Worm (Caenorhabditis elegans): ENCODE data around the gene Y48C3A.5.

Gene Y48C3A.5

ce11 chrII:13291406-13292124, 20.7 kb downstream of the Y48C3A.5 start:
- peak; percentile 48 for TF ChIP-seq gmeb-1 (tag; optimal IDR thresholded peaks at IDR 0.05)
- peak; percentile 74 for TF ChIP-seq egl-27 (tag; optimal IDR thresholded peaks at IDR 0.05)
- peak; percentile 91 for TF ChIP-seq nhr-21 (tag; optimal IDR thresholded peaks at IDR 0.05)
- no peak for TF ChIP-seq nhr-10 (tag; optimal IDR thresholded peaks at IDR 0.05)
- no peak for TF ChIP-seq peb-1 (tag; optimal IDR thresholded peaks at IDR 0.05)
- no peak for TF ChIP-seq crh-2 (tag; optimal IDR thresholded peaks at IDR 0.05)
- TF ChIP-seq dmd-4 (tag; optimal IDR thresholded peaks at IDR 0.05), result no peak
- peak; percentile 88 for TF ChIP-seq ceh-16 (tag; optimal IDR thresholded peaks at IDR 0.05)
- TF ChIP-seq C34F6.9 (tag; optimal IDR thresholded peaks at IDR 0.05), result peak; percentile 32
- TF ChIP-seq ztf-4 (tag; optimal IDR thresholded peaks at IDR 0.05), result peak; percentile 34
- TF ChIP-seq nhr-12 (tag; optimal IDR thresholded peaks at IDR 0.05), result no peak
- no peak for TF ChIP-seq unc-62 (GFP tag; optimal IDR thresholded peaks at IDR 0.05)
- peak; percentile 62 to 72 for TF ChIP-seq mdl-1 (tag; optimal IDR thresholded peaks at IDR 0.05)
- peak; percentile 76 for TF ChIP-seq F13H6.1 (tag; optimal IDR thresholded peaks at IDR 0.05)
- peak; percentile 84 for TF ChIP-seq blmp-1 (tag; optimal IDR thresholded peaks at IDR 0.05; ENCODE audit: insufficient read depth)
- TF ChIP-seq mab-5 (tag; optimal IDR thresholded peaks at IDR 0.05), result no peak
- peak; percentile 81 for TF ChIP-seq sma-9 (GFP tag; optimal IDR thresholded peaks at IDR 0.05)
- peak; percentile 6 for TF ChIP-seq sma-9 (tag; optimal IDR thresholded peaks at IDR 0.05)
- TF ChIP-seq snpc-4 (tag; optimal IDR thresholded peaks at IDR 0.05), result peak; percentile 18
- peak; percentile 19 for TF ChIP-seq fos-1 (tag; optimal IDR thresholded peaks at IDR 0.05)
- no peak for TF ChIP-seq lin-11 (tag; optimal IDR thresholded peaks at IDR 0.05)
- no peak for TF ChIP-seq elt-3 (tag; optimal IDR thresholded peaks at IDR 0.05)
- TF ChIP-seq sma-3 (GFP tag; optimal IDR thresholded peaks at IDR 0.05), result peak; percentile 92
- peak; percentile 66 for TF ChIP-seq sem-4 (tag; optimal IDR thresholded peaks at IDR 0.05)
- no peak for TF ChIP-seq lin-39 (tag; optimal IDR thresholded peaks at IDR 0.05)
- no peak for TF ChIP-seq nhr-11 (tag; optimal IDR thresholded peaks at IDR 0.05)
- no peak for TF ChIP-seq lin-13 (GFP tag; optimal IDR thresholded peaks at IDR 0.05)
- no peak for TF ChIP-seq aly-2 (tag; optimal IDR thresholded peaks at IDR 0.05)
- no peak for TF ChIP-seq zag-1 (tag; optimal IDR thresholded peaks at IDR 0.05)
- peak; percentile 81 for TF ChIP-seq ama-1 (optimal IDR thresholded peaks at IDR 0.05)
- no peak for TF ChIP-seq ceh-82 (tag; optimal IDR thresholded peaks at IDR 0.05)
- TF ChIP-seq nhr-6 (tag; optimal IDR thresholded peaks at IDR 0.05), result peak; percentile 40
- TF ChIP-seq nhr-25 (tag; optimal IDR thresholded peaks at IDR 0.05), result peak; percentile 94
- peak; percentile 60 for TF ChIP-seq nhr-129 (tag; optimal IDR thresholded peaks at IDR 0.05)
- no peak for TF ChIP-seq ztf-1 (GFP tag; conservative IDR thresholded peaks at IDR 0.05)
- TF ChIP-seq nhr-237 (tag; optimal IDR thresholded peaks at IDR 0.05), result no peak
- TF ChIP-seq Y55F3AM.14 (GFP tag; optimal IDR thresholded peaks at IDR 0.05), result peak; percentile 69
- peak; percentile 27 for TF ChIP-seq nhr-23 (tag; optimal IDR thresholded peaks at IDR 0.05)
- peak; percentile 3 to 60 for TF ChIP-seq lsy-2 (tag; optimal IDR thresholded peaks at IDR 0.05)

- no peak for TF ChIP-seq unc-62 (GFP tag; optimal IDR thresholded peaks at IDR 0.05)
- peak; percentile 37 for TF ChIP-seq blmp-1 (tag; optimal IDR thresholded peaks at IDR 0.05; ENCODE audit: insufficient read depth)
- TF ChIP-seq sem-4 (tag; optimal IDR thresholded peaks at IDR 0.05), result no peak
- TF ChIP-seq lsy-2 (tag; optimal IDR thresholded peaks at IDR 0.05), result peak in 1 of 2 experiments; percentile 40
- TF ChIP-seq ama-1 (optimal IDR thresholded peaks at IDR 0.05), result no peak
- no peak for TF ChIP-seq ztf-4 (tag; optimal IDR thresholded peaks at IDR 0.05)
- TF ChIP-seq nhr-237 (tag; optimal IDR thresholded peaks at IDR 0.05), result no peak
- TF ChIP-seq sma-3 (GFP tag; optimal IDR thresholded peaks at IDR 0.05), result peak; percentile 62
- no peak for TF ChIP-seq lin-11 (tag; optimal IDR thresholded peaks at IDR 0.05)
- TF ChIP-seq nhr-21 (tag; optimal IDR thresholded peaks at IDR 0.05), result peak; percentile 78
- TF ChIP-seq nhr-25 (tag; optimal IDR thresholded peaks at IDR 0.05), result no peak
- no peak for TF ChIP-seq lin-39 (tag; optimal IDR thresholded peaks at IDR 0.05)
- TF ChIP-seq sma-9 (GFP tag; optimal IDR thresholded peaks at IDR 0.05), result peak; percentile 90
- TF ChIP-seq sma-9 (tag; optimal IDR thresholded peaks at IDR 0.05), result no peak
- TF ChIP-seq elt-1 (tag; optimal IDR thresholded peaks at IDR 0.05), result peak; percentile 21
- peak; percentile 4 for TF ChIP-seq fos-1 (tag; optimal IDR thresholded peaks at IDR 0.05)
- no peak for TF ChIP-seq R02D3.7 (tag; optimal IDR thresholded peaks at IDR 0.05)
- no peak for TF ChIP-seq peb-1 (tag; optimal IDR thresholded peaks at IDR 0.05)
- peak; percentile 20 for TF ChIP-seq C34F6.9 (tag; optimal IDR thresholded peaks at IDR 0.05)
Measured at ce11 chrII:13292913-13293312, 22.0 kb downstream of the Y48C3A.5 start.

Data from whole organism, L2 larva.